Worm (Caenorhabditis elegans) whole organism, early embryonic: ENCODE results near the gene cal-7.

Source experiments
- B0310.2 ChIP-seq: sonication (generic microtip); optimal IDR thresholded peaks from 2 replicates; lab custom pipeline; 2016; ENCODE audit warnings: mild to moderate bottlenecking, missing genetic modification characterization, missing compliant biosample characterization
- F13C5.2 ChIP-seq: sonication (generic microtip); optimal IDR thresholded peaks from 2 replicates; lab custom pipeline; 2017; ENCODE audit warnings: mild to moderate bottlenecking, missing genetic modification characterization, inconsistent platforms, missing compliant biosample characterization
- aly-1 ChIP-seq: sonication (generic microtip); optimal IDR thresholded peaks from 2 replicates; lab custom pipeline; 2016; ENCODE audit warnings: missing genetic modification characterization, missing compliant biosample characterization
- ama-1 ChIP-seq: fragments of 150-350 bp; optimal IDR thresholded peaks from 2 replicates; lab custom pipeline; 2014
- ceh-13 ChIP-seq: fragments of 200-800 bp; sonication (Bioruptor generic); optimal IDR thresholded peaks from 2 replicates; lab custom pipeline; 2018; ENCODE audit warnings: mild to moderate bottlenecking, missing genetic modification characterization, missing compliant biosample characterization
- ceh-36 ChIP-seq: sonication (generic microtip); optimal IDR thresholded peaks from 2 replicates; lab custom pipeline; 2016; ENCODE audit warnings: missing genetic modification characterization, inconsistent platforms, missing compliant biosample characterization
- ets-7 ChIP-seq: sonication (generic microtip); optimal IDR thresholded peaks from 2 replicates; lab custom pipeline; 2016; ENCODE audit warnings: missing genotype, missing genetic modification characterization, missing compliant biosample characterization
- flt-1 ChIP-seq: fragments of 200-800 bp; sonication (Bioruptor generic); IDR thresholded peaks from 2 replicates; pipeline ENCODE4 v1.3.6; 2022; ENCODE audit warnings: missing genetic modification characterization, missing compliant biosample characterization
- hmbx-1 ChIP-seq: sonication (generic microtip); optimal IDR thresholded peaks from 2 replicates; lab custom pipeline; 2016; ENCODE audit warnings: mild to moderate bottlenecking, missing genetic modification characterization, missing compliant biosample characterization
- hmg-4 ChIP-seq: fragments of 200-800 bp; sonication (Bioruptor generic); optimal IDR thresholded peaks from 2 replicates; lab custom pipeline; 2018; ENCODE audit warnings: mild to moderate bottlenecking, missing genetic modification characterization, missing compliant biosample characterization
- hnd-1 ChIP-seq: sonication (generic microtip); optimal IDR thresholded peaks from 2 replicates; lab custom pipeline; 2016; ENCODE audit warnings: missing genetic modification characterization, missing compliant biosample characterization
- pes-1 ChIP-seq: fragments of 200-800 bp; sonication (Bioruptor generic); IDR thresholded peaks from 2 replicates; pipeline ENCODE4 v1.3.6; 2022; ENCODE audit warnings: missing genetic modification reagents, missing genetic modification characterization, missing compliant biosample characterization
- scrt-1 ChIP-seq: fragments of 200-800 bp; sonication (Bioruptor generic); IDR thresholded peaks from 2 replicates; pipeline ENCODE4 v1.3.6; 2022; ENCODE audit warnings: missing genetic modification characterization, missing compliant biosample characterization
- sea-1 ChIP-seq: fragments of 200-800 bp; sonication (Bioruptor generic); conservative IDR thresholded peaks from 2 replicates; pipeline ENCODE4 v1.3.6; 2022; ENCODE audit warnings: missing genetic modification characterization, missing compliant biosample characterization
- tbx-11 ChIP-seq: fragments of 200-800 bp; sonication (Bioruptor generic); IDR thresholded peaks from 2 replicates; pipeline ENCODE4 v1.3.6; 2022; ENCODE audit warnings: missing genetic modification characterization, missing compliant biosample characterization
- tbx-37 ChIP-seq: fragments of 200-800 bp; sonication (Bioruptor generic); conservative IDR thresholded peaks from 2 replicates; pipeline ENCODE4 v1.3.6; 2022; ENCODE audit warnings: missing genetic modification reagents, missing genetic modification characterization, missing compliant biosample characterization
- tra-4 ChIP-seq: sonication (generic microtip); optimal IDR thresholded peaks from 2 replicates; lab custom pipeline; 2017; ENCODE audit warnings: missing genetic modification characterization, missing compliant biosample characterization

cal-7 gene

DNA sequence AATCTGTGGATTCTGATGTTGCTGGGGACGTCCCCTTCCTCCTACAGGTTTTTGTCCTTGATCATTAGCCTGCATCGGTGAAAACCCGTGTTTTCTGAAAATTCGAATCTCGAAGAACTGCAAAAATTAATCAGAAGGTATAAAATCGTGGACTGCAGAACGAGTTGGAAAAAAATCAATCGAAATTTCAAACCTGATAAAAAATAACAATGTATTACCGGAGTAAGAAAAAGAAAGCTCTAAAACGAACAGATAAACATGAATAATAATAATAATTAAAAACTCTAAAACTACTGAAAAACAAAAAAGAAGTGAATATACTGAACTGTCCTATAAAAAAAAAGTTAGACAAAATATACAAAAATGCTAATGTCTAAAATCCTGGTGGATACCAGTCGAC lies 49.1 kb downstream of the cal-7 start, which contains the start of gene F46B6.5:
TSS of gene F46B6.5 (minus strand) at position 101 of the 400 bp plus-strand sequence.
- no peak for TF ChIP-seq hmg-4 (GFP tag; lab: Kevin White, UChicago)
- no peak for TF ChIP-seq B0310.2
- TF ChIP-seq ceh-13 (GFP tag; lab: Kevin White, UChicago), result no peak
- TF ChIP-seq scrt-1, result no peak
- TF ChIP-seq sea-1 (GFP tag; lab: Robert Waterston, UW), result no peak
- no peak for TF ChIP-seq hmbx-1
- no peak for TF ChIP-seq tbx-11 (GFP tag; lab: Robert Waterston, UW)
- TF ChIP-seq ets-7 (tag; lab: Kevin White, UChicago), result no peak
- no peak for TF ChIP-seq ama-1 (lab: Kevin White, UChicago)
- no peak for TF ChIP-seq aly-1 (tag; lab: Kevin White, UChicago)
- TF ChIP-seq tbx-37 (GFP tag; lab: Robert Waterston, UW), result no peak
- no peak for TF ChIP-seq tra-4 (tag; lab: Kevin White, UChicago)
- no peak for TF ChIP-seq F13C5.2 (tag; lab: Kevin White, UChicago)
- no peak for TF ChIP-seq ceh-36 (tag; lab: Kevin White, UChicago)
- TF ChIP-seq pes-1 (GFP tag; lab: Robert Waterston, UW), result no peak
- TF ChIP-seq flt-1, result no peak
- TF ChIP-seq hnd-1 (tag; lab: Kevin White, UChicago), result no peak

DNA sequence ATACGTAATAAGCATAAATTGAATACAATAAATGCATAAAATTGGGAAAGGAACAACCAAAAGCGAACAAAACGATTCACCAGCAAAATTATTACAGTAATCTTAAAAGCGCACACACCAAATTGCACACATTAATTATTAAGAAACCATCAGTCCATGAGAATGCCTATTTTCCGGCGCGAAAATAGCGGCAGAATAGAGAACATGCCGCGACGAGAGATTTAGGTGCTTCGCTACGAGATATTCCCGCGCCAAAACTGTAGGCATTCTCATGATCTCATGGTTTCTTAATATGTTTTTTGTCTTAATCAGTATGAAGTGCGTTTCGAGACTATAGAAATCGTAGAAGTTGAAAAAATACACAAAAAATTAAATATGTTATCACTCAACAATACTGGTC lies 50.3 kb downstream of the cal-7 start:
- TF ChIP-seq hmbx-1 (no peak), ceh-13 (GFP tag; lab: Kevin White, UChicago) (no peak), tra-4 (tag; lab: Kevin White, UChicago) (no peak), pes-1 (GFP tag; lab: Robert Waterston, UW) (no peak), scrt-1 (no peak), ceh-36 (tag; lab: Kevin White, UChicago) (no peak), tbx-37 (GFP tag; lab: Robert Waterston, UW) (no peak), F13C5.2 (tag; lab: Kevin White, UChicago) (no peak), ets-7 (tag; lab: Kevin White, UChicago) (no peak), hnd-1 (tag; lab: Kevin White, UChicago) (no peak), B0310.2 (no peak), sea-1 (GFP tag; lab: Robert Waterston, UW) (no peak), tbx-11 (GFP tag; lab: Robert Waterston, UW) (no peak), flt-1 (no peak), ama-1 (lab: Kevin White, UChicago) (no peak), aly-1 (tag; lab: Kevin White, UChicago) (no peak), hmg-4 (GFP tag; lab: Kevin White, UChicago) (no peak)
